Fruit fly (Drosophila melanogaster) whole organism, embryonic: Measurements from ENCODE around the gene ClpX.
A peak's percentile ranks its signal among the peaks of the same experiment; 100 is the strongest.

Experiments
- Antp ChIP-seq: fragments of 200-800 bp; sonication (Bioruptor generic); optimal IDR thresholded peaks from 3 replicates; lab custom pipeline; 2016; ENCODE audit warnings: missing biosample characterization, missing genetic modification characterization
- CG10274 ChIP-seq: fragments of 200-800 bp; sonication (Bioruptor generic); optimal IDR thresholded peaks from 3 replicates; lab custom pipeline; 2017; ENCODE audit warnings: missing biosample characterization, mild to moderate bottlenecking, missing genetic modification characterization
- CG11504 ChIP-seq: fragments of 200-800 bp; sonication (Bioruptor generic); optimal IDR thresholded peaks from 3 replicates; lab custom pipeline; 2019; ENCODE audit warnings: missing biosample characterization, mild to moderate bottlenecking, missing genetic modification characterization, moderate library complexity
- CG12071 ChIP-seq: fragments of 200-800 bp; sonication (Bioruptor generic); optimal IDR thresholded peaks from 3 replicates; lab custom pipeline; 2018; ENCODE audit warnings: missing biosample characterization, mild to moderate bottlenecking, missing genetic modification characterization
- CG12391 ChIP-seq: fragments of 200-800 bp; sonication (Bioruptor generic); optimal IDR thresholded peaks from 3 replicates; lab custom pipeline; 2018; ENCODE audit warnings: missing biosample characterization, mild to moderate bottlenecking, missing genetic modification characterization, moderate library complexity
- CG12659 ChIP-seq: fragments of 200-800 bp; sonication (Bioruptor generic); optimal IDR thresholded peaks from 3 replicates; lab custom pipeline; 2017; ENCODE audit warnings: mild to moderate bottlenecking, missing biosample characterization, missing genetic modification reagents, missing genetic modification characterization
- CG15514 ChIP-seq: fragments of 200-800 bp; sonication (Bioruptor generic); optimal IDR thresholded peaks from 3 replicates; lab custom pipeline; 2017; ENCODE audit warnings: missing biosample characterization, missing genetic modification characterization, mild to moderate bottlenecking, moderate library complexity, missing genetic modification reagents
- CG15601 ChIP-seq: fragments of 200-800 bp; sonication (Bioruptor generic); optimal IDR thresholded peaks from 3 replicates; lab custom pipeline; 2019; ENCODE audit warnings: missing biosample characterization, mild to moderate bottlenecking, missing genetic modification characterization, moderate library complexity
- CG16863 ChIP-seq: fragments of 200-800 bp; sonication (Bioruptor generic); optimal IDR thresholded peaks from 3 replicates; lab custom pipeline; 2016; ENCODE audit warnings: missing biosample characterization, missing genetic modification characterization
- CG1832 ChIP-seq: fragments of 200-800 bp; sonication (Bioruptor generic); optimal IDR thresholded peaks from 2 replicates; lab custom pipeline; 2017; ENCODE audit warnings: missing biosample characterization, mild to moderate bottlenecking, missing genetic modification characterization, inconsistent platforms
- CG18476 ChIP-seq: fragments of 200-800 bp; sonication (Bioruptor generic); optimal IDR thresholded peaks from 2 replicates; lab custom pipeline; 2016; ENCODE audit warnings: missing biosample characterization, mild to moderate bottlenecking, missing genetic modification characterization
- CG2129 ChIP-seq: fragments of 200-800 bp; sonication (Bioruptor generic); IDR thresholded peaks from 2 replicates; pipeline ENCODE4 v1.3.6; 2022; ENCODE audit warnings: missing biosample characterization, missing genetic modification characterization; ENCODE audit not compliant: partially characterized antibody
- CG2712 ChIP-seq: fragments of 200-800 bp; optimal IDR thresholded peaks from 3 replicates; lab custom pipeline; 2019; ENCODE audit warnings: missing biosample characterization, mild to moderate bottlenecking, missing genetic modification characterization, moderate library complexity
- CG33213 ChIP-seq: fragments of 200-800 bp; sonication (Bioruptor generic); optimal IDR thresholded peaks from 3 replicates; lab custom pipeline; 2016; ENCODE audit warnings: missing biosample characterization, missing genetic modification characterization
- CG6683 ChIP-seq: fragments of 200-800 bp; sonication (Bioruptor generic); optimal IDR thresholded peaks from 2 replicates; lab custom pipeline; 2017; ENCODE audit warnings: missing biosample characterization, mild to moderate bottlenecking, missing genetic modification characterization, missing genetic modification reagents
- CG7271 ChIP-seq: fragments of 200-800 bp; sonication (Bioruptor generic); optimal IDR thresholded peaks from 2 replicates; lab custom pipeline; 2018; ENCODE audit warnings: missing biosample characterization, mild to moderate bottlenecking, missing genetic modification characterization, moderate library complexity
- CG8924 ChIP-seq: fragments of 200-800 bp; optimal IDR thresholded peaks from 3 replicates; lab custom pipeline; 2019; ENCODE audit warnings: missing biosample characterization, mild to moderate bottlenecking, missing genetic modification characterization, moderate library complexity
- Ets65A ChIP-seq: fragments of 200-800 bp; sonication (Bioruptor generic); peaks from one replicate; lab custom pipeline; 2016; ENCODE audit warnings: missing biosample characterization, missing genetic modification characterization
- Gsc ChIP-seq: fragments of 200-800 bp; sonication (Bioruptor generic); IDR thresholded peaks from 2 replicates; pipeline ENCODE4 v1.3.6; 2022; ENCODE audit warnings: missing biosample characterization, missing genetic modification characterization
- HmgZ ChIP-seq: fragments of 200-800 bp; sonication (Bioruptor generic); optimal IDR thresholded peaks from 2 replicates; lab custom pipeline; 2018; ENCODE audit warnings: missing biosample characterization, mild to moderate bottlenecking, missing genetic modification characterization
- Lhr ChIP-seq: fragments of 200-800 bp; sonication (Bioruptor generic); optimal IDR thresholded peaks from 3 replicates; lab custom pipeline; 2017; ENCODE audit warnings: mild to moderate bottlenecking, missing biosample characterization, missing genetic modification reagents, missing genetic modification characterization
- MBD-R2 ChIP-seq: fragments of 200-800 bp; sonication (Bioruptor generic); IDR thresholded peaks from 2 replicates; pipeline ENCODE4 v1.3.6; 2022; ENCODE audit warnings: missing biosample characterization, missing genetic modification characterization
- Meics ChIP-seq: fragments of 200-800 bp; sonication (Bioruptor generic); optimal IDR thresholded peaks from 2 replicates; lab custom pipeline; 2017; ENCODE audit warnings: missing biosample characterization, mild to moderate bottlenecking, missing genetic modification characterization
- Pdp1 ChIP-seq, 2 experiments: fragments of 200-800 bp; sonication (Bioruptor generic); optimal IDR thresholded peaks; 3 replicates each; lab custom pipeline; 2016; ENCODE audit warnings: missing biosample characterization in 2 of 2, missing genetic modification characterization in 2 of 2, mild to moderate bottlenecking in 1 of 2, moderate library complexity in 1 of 2
- Sox100B ChIP-seq: fragments of 200-800 bp; sonication (Bioruptor generic); optimal IDR thresholded peaks from 3 replicates; lab custom pipeline; 2018; ENCODE audit warnings: missing biosample characterization, mild to moderate bottlenecking, missing genetic modification characterization
- TFAM ChIP-seq: fragments of 200-800 bp; sonication (Bioruptor generic); optimal IDR thresholded peaks from 2 replicates; lab custom pipeline; 2017; ENCODE audit warnings: missing biosample characterization, missing genetic modification characterization, inconsistent platforms
- Taf1 ChIP-seq: fragments of 200-800 bp; sonication (Bioruptor generic); IDR thresholded peaks from 2 replicates; pipeline ENCODE4 v1.3.6; 2022; ENCODE audit warnings: missing biosample characterization, missing genetic modification characterization
- Usf ChIP-seq: fragments of 200-800 bp; sonication (Bioruptor generic); optimal IDR thresholded peaks from 2 replicates; lab custom pipeline; 2017; ENCODE audit warnings: missing genotype, missing biosample characterization, missing genetic modification characterization
- abd-A ChIP-seq: fragments of 200-800 bp; sonication (Bioruptor generic); optimal IDR thresholded peaks from 3 replicates; lab custom pipeline; 2019; ENCODE audit warnings: missing biosample characterization, mild to moderate bottlenecking, missing genetic modification characterization, moderate library complexity
- bcd ChIP-seq: fragments of 200-800 bp; sonication (Bioruptor generic); optimal IDR thresholded peaks from 2 replicates; lab custom pipeline; 2017; ENCODE audit warnings: missing biosample characterization, mild to moderate bottlenecking, missing genetic modification characterization
- cad ChIP-seq: fragments of >200 bp; optimal IDR thresholded peaks from 2 replicates; lab custom pipeline; 2017; ENCODE audit warnings: missing biosample characterization, missing genetic modification characterization
- cg ChIP-seq: fragments of 200-800 bp; sonication (Bioruptor generic); optimal IDR thresholded peaks from 3 replicates; lab custom pipeline; 2019; ENCODE audit warnings: missing biosample characterization, mild to moderate bottlenecking, missing genetic modification characterization, moderate library complexity
- chinmo ChIP-seq: fragments of 200-800 bp; sonication (Bioruptor generic); IDR thresholded peaks from 4 replicates; pipeline ENCODE4 v1.3.6; 2022; ENCODE audit warnings: missing biosample characterization, missing genetic modification characterization; ENCODE audit not compliant: partially characterized antibody
- dati ChIP-seq: fragments of 200-800 bp; sonication (Bioruptor generic); IDR thresholded peaks from 2 replicates; pipeline ENCODE4 v1.3.6; 2022; ENCODE audit warnings: missing biosample characterization, missing genetic modification characterization
- en ChIP-seq: fragments of 200-800 bp; sonication (Bioruptor generic); optimal IDR thresholded peaks from 2 replicates; lab custom pipeline; 2016; ENCODE audit warnings: missing biosample characterization, missing genetic modification characterization
- ewg ChIP-seq: fragments of 200-800 bp; sonication (Bioruptor generic); optimal IDR thresholded peaks from 3 replicates; lab custom pipeline; 2017; ENCODE audit warnings: mild to moderate bottlenecking, missing biosample characterization, missing genetic modification reagents, missing genetic modification characterization
- exex ChIP-seq: fragments of 200-800 bp; sonication (Bioruptor generic); optimal IDR thresholded peaks from 4 replicates; lab custom pipeline; 2018; ENCODE audit warnings: missing biosample characterization, mild to moderate bottlenecking, missing genetic modification characterization, moderate library complexity
- fu2 ChIP-seq: fragments of 200-800 bp; sonication (Bioruptor generic); optimal IDR thresholded peaks from 2 replicates; lab custom pipeline; 2016; ENCODE audit warnings: missing biosample characterization, missing genetic modification characterization
- gsb ChIP-seq: fragments of 200-800 bp; sonication (Bioruptor generic); IDR thresholded peaks from 2 replicates; pipeline ENCODE4 v1.3.6; 2022; ENCODE audit warnings: missing biosample characterization, missing genetic modification characterization
- ham ChIP-seq: fragments of 200-800 bp; sonication (Bioruptor generic); IDR thresholded peaks from 2 replicates; pipeline ENCODE4 v1.3.6; 2022; ENCODE audit warnings: missing biosample characterization, missing genetic modification characterization
- insv ChIP-seq, 2 experiments: fragments of 200-800 bp; sonication (Bioruptor generic); optimal IDR thresholded peaks; 3 replicates each; lab custom pipeline; 2016 to 2018; ENCODE audit warnings: missing biosample characterization in 2 of 2, missing genetic modification characterization in 2 of 2
- jigr1 ChIP-seq: fragments of 200-800 bp; sonication (Bioruptor generic); IDR thresholded peaks from 3 replicates; pipeline ENCODE4 v1.3.6; 2022; ENCODE audit warnings: missing biosample characterization, missing genetic modification characterization
- lbe ChIP-seq: fragments of 200-800 bp; sonication (Bioruptor generic); optimal IDR thresholded peaks from 2 replicates; lab custom pipeline; 2016; ENCODE audit warnings: missing biosample characterization, mild to moderate bottlenecking, missing genetic modification characterization
- maf-S ChIP-seq: fragments of 200-800 bp; sonication (Bioruptor generic); optimal IDR thresholded peaks from 2 replicates; lab custom pipeline; 2016; ENCODE audit warnings: missing biosample characterization, missing genetic modification characterization
- oc ChIP-seq: fragments of 200-800 bp; sonication (Bioruptor generic); optimal IDR thresholded peaks from 2 replicates; lab custom pipeline; 2018; ENCODE audit warnings: missing biosample characterization, mild to moderate bottlenecking, missing genetic modification characterization, moderate library complexity
- odd ChIP-seq: fragments of 200-800 bp; sonication (Bioruptor generic); optimal IDR thresholded peaks from 2 replicates; lab custom pipeline; 2017; ENCODE audit warnings: missing biosample characterization, mild to moderate bottlenecking, missing genetic modification characterization
- pzg ChIP-seq: fragments of 200-800 bp; sonication (Bioruptor generic); optimal IDR thresholded peaks from 3 replicates; lab custom pipeline; 2018; ENCODE audit warnings: missing biosample characterization, mild to moderate bottlenecking, missing genetic modification characterization, moderate library complexity
- repo ChIP-seq: fragments of 200-800 bp; sonication (Bioruptor generic); optimal IDR thresholded peaks from 2 replicates; lab custom pipeline; 2016; ENCODE audit warnings: missing biosample characterization, missing genetic modification characterization
- tll ChIP-seq, 2 experiments: fragments of 200-800 bp in 1 of 2; fragments of >200 bp in 1 of 2; sonication (Bioruptor generic) in 1 of 2; optimal IDR thresholded peaks; 2 replicates each; lab custom pipeline; 2017 to 2019; ENCODE audit warnings: missing biosample characterization in 2 of 2, missing genetic modification characterization in 2 of 2, mild to moderate bottlenecking in 1 of 2, moderate library complexity in 1 of 2

The ClpX gene

DNA sequence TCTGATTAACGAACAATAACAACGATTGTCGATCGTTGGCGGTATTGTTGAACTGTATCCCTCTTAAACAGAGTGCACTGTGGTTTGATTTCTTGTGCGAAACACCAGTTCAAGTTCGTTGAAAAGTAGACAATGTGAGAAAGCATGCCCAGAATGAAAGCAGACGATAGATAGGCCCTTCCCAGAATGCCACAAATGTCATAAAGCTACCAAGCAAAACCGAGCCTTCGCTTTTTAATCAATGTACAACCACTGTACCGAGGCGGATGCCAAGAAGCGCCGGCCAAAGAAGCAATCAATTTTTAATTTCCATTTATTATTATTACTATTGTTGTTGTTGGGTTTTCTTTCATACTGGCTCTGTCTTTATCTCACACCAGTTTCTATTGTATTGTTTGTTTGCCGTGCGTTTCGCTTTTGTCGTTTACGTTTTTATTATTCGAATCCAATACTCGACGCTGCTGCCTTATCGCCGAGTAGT is 5.4 kb upstream of the ClpX start (continued):
- TF ChIP-seq cg (GFP tag; lab: Kevin White, UChicago) = no peak
- TF ChIP-seq CG2129 = no peak
- TF ChIP-seq CG10274 = peak; percentile 9
- peak; percentile 73 for TF ChIP-seq ewg (GFP tag; lab: Kevin White, UChicago)
- peak; percentile 57 for TF ChIP-seq Ets65A (GFP tag; lab: Kevin White, UChicago)
- TF ChIP-seq MBD-R2 (GFP tag; lab: Robert Waterston, UW) = peak; percentile 61; the same call in 1 of the 2 replicates
- TF ChIP-seq en = peak; percentile 72
- TF ChIP-seq jigr1 (GFP tag; lab: Robert Waterston, UW) = peak; percentile 44; the same call in 1 of the 3 replicates
- TF ChIP-seq dati (GFP tag; lab: Robert Waterston, UW) = peak; percentile 64
- TF ChIP-seq Lhr (GFP tag; lab: Kevin White, UChicago) = no peak
- TF ChIP-seq Sox100B (GFP tag; lab: Kevin White, UChicago) = peak; percentile 76
- TF ChIP-seq CG8924 (tag; lab: Kevin White, UChicago) = peak; percentile 84
- peak; percentile 76 for TF ChIP-seq oc (tag; lab: Kevin White, UChicago)
- TF ChIP-seq CG12659 (GFP tag; lab: Kevin White, UChicago) = peak; percentile 81
- TF ChIP-seq Usf = peak; percentile 35
- peak; percentile 53 for TF ChIP-seq CG6683 (GFP tag; lab: Kevin White, UChicago)
- TF ChIP-seq CG12391 (tag; lab: Kevin White, UChicago) = peak; percentile 80
- TF ChIP-seq Meics (GFP tag; lab: Kevin White, UChicago) = peak; percentile 85
- TF ChIP-seq fu2 = peak; percentile 64
- no peak for TF ChIP-seq CG7271
- TF ChIP-seq abd-A (tag; lab: Kevin White, UChicago) = no peak
- TF ChIP-seq HmgZ (tag; lab: Kevin White, UChicago) = peak; percentile 77
- TF ChIP-seq bcd = peak; percentile 72
- TF ChIP-seq Taf1 = peak; percentile 59
- no peak for TF ChIP-seq TFAM (GFP tag; lab: Kevin White, UChicago)
- TF ChIP-seq CG18476 (GFP tag; lab: Kevin White, UChicago) = peak; percentile 76
- peak; percentile 58; the same call in 1 of the 2 replicates for TF ChIP-seq Gsc
- peak; percentile 76 for TF ChIP-seq maf-S (GFP tag; lab: Kevin White, UChicago)
- TF ChIP-seq CG2712 (tag; lab: Kevin White, UChicago) = peak; percentile 65
- TF ChIP-seq pzg (GFP tag; lab: Kevin White, UChicago) = no peak
- TF ChIP-seq odd (GFP tag; lab: Kevin White, UChicago) = peak; percentile 79
- TF ChIP-seq CG16863 (GFP tag; lab: Kevin White, UChicago) = peak; percentile 80
- no peak for TF ChIP-seq ham (GFP tag; lab: Robert Waterston, UW)
- peak; percentile 89 for TF ChIP-seq Antp
- peak; percentile 67 for TF ChIP-seq repo (GFP tag; lab: Kevin White, UChicago)
- TF ChIP-seq CG15514 = peak; percentile 74
- peak; percentile 86 for TF ChIP-seq CG11504 (tag; lab: Kevin White, UChicago)
- no peak for TF ChIP-seq cad
- peak; percentile 60 to 77 for TF ChIP-seq Pdp1 (GFP tag; optimal IDR thresholded peaks at IDR 0.05; lab: Kevin White, UChicago)
- no peak for TF ChIP-seq tll (GFP tag; optimal IDR thresholded peaks at IDR 0.05; lab: Kevin White, UChicago)
- peak; percentile 85 for TF ChIP-seq gsb (GFP tag; lab: Robert Waterston, UW)
- TF ChIP-seq CG15601 = peak; percentile 45
- TF ChIP-seq exex (tag; lab: Kevin White, UChicago) = peak; percentile 87
- TF ChIP-seq CG12071 (GFP tag; lab: Kevin White, UChicago) = peak; percentile 87
- 0 out of 4 replicates have a peak, but pooled peaks have one; percentile 10 for TF ChIP-seq chinmo (GFP tag; lab: Robert Waterston, UW)
- no peak for TF ChIP-seq CG1832
- no peak for TF ChIP-seq insv (GFP tag; optimal IDR thresholded peaks at IDR 0.05; lab: Kevin White, UChicago)
- peak; percentile 66 for TF ChIP-seq CG33213 (GFP tag; lab: Kevin White, UChicago)
- peak; percentile 42 for TF ChIP-seq lbe (GFP tag; lab: Kevin White, UChicago)
